Worm (Caenorhabditis elegans): Measurements from ENCODE around the gene F44B9.10.

DNA sequence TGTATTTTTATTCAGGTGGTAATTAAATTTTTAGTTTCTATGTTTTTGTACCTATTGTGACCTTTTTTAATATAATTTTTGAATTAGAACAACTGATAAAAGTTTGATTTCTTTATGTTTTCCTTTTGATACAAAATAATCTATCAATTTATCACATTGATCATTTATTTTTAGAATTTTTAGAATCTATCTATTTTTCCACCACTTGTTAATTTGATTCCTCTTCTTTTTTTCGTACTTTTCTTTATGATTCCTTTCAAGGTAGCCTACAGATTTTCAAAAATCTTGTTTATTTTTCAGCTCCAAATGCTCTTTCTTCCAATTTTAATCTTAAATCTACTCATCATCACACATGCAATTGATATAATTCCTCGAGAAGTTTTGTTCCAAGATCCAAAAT lies 4.5 kb upstream of the F44B9.10 start, which contains the start of gene dpf-6:
- no peak for TF ChIP-seq C06A6.2 (GFP tag; conservative IDR thresholded peaks at IDR 0.05)
- no peak for TF ChIP-seq B0019.2 (GFP tag; conservative IDR thresholded peaks at IDR 0.05)
- TF ChIP-seq unc-62 (GFP tag; optimal IDR thresholded peaks at IDR 0.05), result no peak
- no peak for TF ChIP-seq snpc-3.4 (tag; optimal IDR thresholded peaks at IDR 0.05)
- no peak for TF ChIP-seq ceh-100 (GFP tag; IDR thresholded peaks at IDR 0.05)
- no peak for TF ChIP-seq efl-1 (GFP tag; optimal IDR thresholded peaks at IDR 0.05)
- no peak for TF ChIP-seq hrde-1 (tag; optimal IDR thresholded peaks at IDR 0.05; ENCODE audit: borderline replicate concordance)
- no peak for TF ChIP-seq tbp1 (GFP tag; optimal IDR thresholded peaks at IDR 0.05)
- no peak for TF ChIP-seq unc-130 (GFP tag; optimal IDR thresholded peaks at IDR 0.05)
- TF ChIP-seq lin-40 (tag; optimal IDR thresholded peaks at IDR 0.05), result no peak
- no peak for TF ChIP-seq C17E4.6 (GFP tag; IDR thresholded peaks at IDR 0.05)
- TF ChIP-seq athp-1 (tag; optimal IDR thresholded peaks at IDR 0.05), result no peak
- TF ChIP-seq B0336.3 (GFP tag; IDR thresholded peaks at IDR 0.05), result no peak
- TF ChIP-seq ztf-22 (GFP tag; optimal IDR thresholded peaks at IDR 0.05), result no peak

Data from whole organism, young adult.